Worm (Caenorhabditis elegans) whole organism, midembryonic: ENCODE results near the gene clec-251.

Experiments
- T22C8.4 ChIP-seq: fragments of 200-800 bp; sonication (Bioruptor generic); IDR thresholded peaks from 2 replicates; pipeline ENCODE4 v1.3.6; 2022; ENCODE audit warnings: missing genetic modification characterization, missing compliant biosample characterization
- klf-2 ChIP-seq: fragments of 200-800 bp; sonication (Bioruptor generic); conservative IDR thresholded peaks from 2 replicates; pipeline ENCODE4 v1.3.6; 2022; ENCODE audit warnings: missing genetic modification reagents, missing genetic modification characterization, missing compliant biosample characterization

DNA sequence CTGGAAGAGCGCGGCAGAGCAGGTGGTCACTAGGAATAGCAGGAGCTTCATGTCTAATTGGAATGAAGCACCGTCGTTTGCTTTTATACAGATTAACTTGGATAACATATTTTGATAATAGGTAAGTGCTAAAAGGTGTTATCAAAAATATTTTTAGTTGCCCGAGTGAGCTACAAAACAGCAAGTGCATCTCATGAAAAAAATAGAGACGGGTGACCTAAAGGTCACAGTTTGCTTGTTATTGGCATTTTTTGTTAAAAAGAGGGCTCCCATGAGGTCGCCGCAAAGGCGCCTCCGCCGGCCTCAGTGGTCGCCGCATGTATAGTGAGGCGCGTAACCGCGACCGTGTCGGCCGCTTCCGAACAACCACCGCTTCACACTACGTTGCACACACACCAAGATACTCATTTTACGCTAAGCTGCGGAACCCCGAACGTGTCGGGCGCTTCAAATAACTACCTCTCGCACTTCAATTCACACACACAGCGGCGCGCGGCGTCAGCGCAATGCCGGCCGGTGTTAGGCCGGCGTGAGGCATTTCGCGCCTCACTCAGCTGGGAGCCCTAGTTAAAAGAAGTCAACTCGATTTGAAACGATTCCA, 17.4 kb downstream of the clec-251 start, which contains the start of gene asp-19:
- TF ChIP-seq T22C8.4 (GFP tag; lab: Robert Waterston, UW) (no peak), klf-2 (GFP tag; lab: Robert Waterston, UW) (no peak)
